Worm (Caenorhabditis elegans) whole organism, midembryonic: ENCODE measurements around the gene F42G2.5.

Experiments
- T22C8.4 ChIP-seq: fragments of 200-800 bp; sonication (Bioruptor generic); IDR thresholded peaks from 2 replicates; pipeline ENCODE4 v1.3.6; 2022; ENCODE audit warnings: missing genetic modification characterization, missing compliant biosample characterization
- cog-1 ChIP-seq: sonication (generic microtip); optimal IDR thresholded peaks from 2 replicates; lab custom pipeline; 2016; ENCODE audit warnings: missing genetic modification characterization, missing compliant biosample characterization
- flt-1 ChIP-seq: fragments of 200-800 bp; sonication (Bioruptor generic); IDR thresholded peaks from 2 replicates; pipeline ENCODE4 v1.3.6; 2022; ENCODE audit warnings: missing genetic modification characterization, missing compliant biosample characterization
- klf-2 ChIP-seq: fragments of 200-800 bp; sonication (Bioruptor generic); conservative IDR thresholded peaks from 2 replicates; pipeline ENCODE4 v1.3.6; 2022; ENCODE audit warnings: missing genetic modification reagents, missing genetic modification characterization, missing compliant biosample characterization
- med-1 ChIP-seq: sonication (generic microtip); optimal IDR thresholded peaks from 2 replicates; lab custom pipeline; 2017; ENCODE audit warnings: missing genetic modification characterization, mild to moderate bottlenecking, missing compliant biosample characterization, antibody characterized with exemption, missing genetic modification reagents; ENCODE audit not compliant: insufficient read depth
- ref-1 ChIP-seq: fragments of 200-800 bp; sonication (Bioruptor generic); conservative IDR thresholded peaks from 2 replicates; pipeline ENCODE4 v1.3.6; 2022; ENCODE audit warnings: missing genetic modification reagents, missing genetic modification characterization, missing compliant biosample characterization
- tab-1 ChIP-seq: fragments of 200-800 bp; sonication (Bioruptor generic); IDR thresholded peaks from 2 replicates; pipeline ENCODE4 v1.3.6; 2022; ENCODE audit warnings: missing genetic modification characterization, missing compliant biosample characterization
- ztf-23 ChIP-seq: fragments of 200-800 bp; sonication (Bioruptor generic); IDR thresholded peaks from 2 replicates; pipeline ENCODE4 v1.3.6; 2022; ENCODE audit warnings: missing genetic modification reagents, missing genetic modification characterization, missing compliant biosample characterization
- ztf-29 ChIP-seq: fragments of 200-800 bp; sonication (Bioruptor generic); IDR thresholded peaks from 2 replicates; pipeline ENCODE4 v1.3.6; 2022; ENCODE audit warnings: missing genetic modification reagents, missing genetic modification characterization, missing compliant biosample characterization

Gene F42G2.5

ce11 chrII:2417889-2418288 lies at the start of gene F42G2.5, which contains the start of gene F42G2.7:
F42G2.5 (minus strand) TSS chrII:2417989.
F42G2.7 (plus strand) TSS chrII:2418158.
- no peak for TF ChIP-seq flt-1 (GFP tag; lab: Robert Waterston, UW)
- no peak for TF ChIP-seq T22C8.4 (GFP tag; lab: Robert Waterston, UW)

DNA sequence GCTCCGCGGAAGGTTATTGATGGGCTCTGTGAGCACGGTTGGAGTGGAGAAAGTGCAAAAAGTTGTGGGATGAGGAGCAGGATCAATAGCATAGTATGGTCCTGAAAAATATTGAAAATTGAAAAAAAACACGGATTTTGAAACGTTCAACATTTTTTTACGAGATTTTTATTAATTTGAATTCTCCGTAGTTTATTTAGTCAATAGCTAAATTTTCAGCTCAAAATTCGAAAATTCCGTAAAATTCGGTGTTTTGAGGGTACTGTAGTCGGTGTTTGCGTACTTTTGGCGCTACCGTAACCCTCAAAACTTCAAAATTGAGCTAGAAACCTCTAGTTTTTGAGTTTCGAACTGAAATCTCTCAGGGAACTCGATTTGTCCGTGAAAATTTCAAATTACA lies 41.1 kb upstream of the F42G2.5 start, which contains the start of gene pqn-42:
Gene pqn-42, minus strand, starts transcription at position 101 of the 400 bp plus-strand sequence.
- TF ChIP-seq tab-1 (GFP tag; lab: Robert Waterston, UW) (no peak), cog-1 (no peak), flt-1 (GFP tag; lab: Robert Waterston, UW) (no peak), ztf-23 (GFP tag; lab: Robert Waterston, UW) (no peak), ztf-29 (GFP tag; lab: Robert Waterston, UW) (no peak), T22C8.4 (GFP tag; lab: Robert Waterston, UW) (no peak), ref-1 (no peak), klf-2 (GFP tag; lab: Robert Waterston, UW) (no peak), med-1 (GFP tag; lab: Kevin White, UChicago) (no peak)

ce11 chrII:2456973-2457372 lies 39.2 kb upstream of the F42G2.5 start:
- TF ChIP-seq ztf-29 (GFP tag; lab: Robert Waterston, UW) = no peak
- no peak for TF ChIP-seq T22C8.4 (GFP tag; lab: Robert Waterston, UW)
- TF ChIP-seq tab-1 (GFP tag; lab: Robert Waterston, UW) = no peak
- no peak for TF ChIP-seq klf-2 (GFP tag; lab: Robert Waterston, UW)
- no peak for TF ChIP-seq ref-1
- TF ChIP-seq flt-1 (GFP tag; lab: Robert Waterston, UW) = no peak
- TF ChIP-seq ztf-23 (GFP tag; lab: Robert Waterston, UW) = no peak
- TF ChIP-seq cog-1 = no peak

DNA sequence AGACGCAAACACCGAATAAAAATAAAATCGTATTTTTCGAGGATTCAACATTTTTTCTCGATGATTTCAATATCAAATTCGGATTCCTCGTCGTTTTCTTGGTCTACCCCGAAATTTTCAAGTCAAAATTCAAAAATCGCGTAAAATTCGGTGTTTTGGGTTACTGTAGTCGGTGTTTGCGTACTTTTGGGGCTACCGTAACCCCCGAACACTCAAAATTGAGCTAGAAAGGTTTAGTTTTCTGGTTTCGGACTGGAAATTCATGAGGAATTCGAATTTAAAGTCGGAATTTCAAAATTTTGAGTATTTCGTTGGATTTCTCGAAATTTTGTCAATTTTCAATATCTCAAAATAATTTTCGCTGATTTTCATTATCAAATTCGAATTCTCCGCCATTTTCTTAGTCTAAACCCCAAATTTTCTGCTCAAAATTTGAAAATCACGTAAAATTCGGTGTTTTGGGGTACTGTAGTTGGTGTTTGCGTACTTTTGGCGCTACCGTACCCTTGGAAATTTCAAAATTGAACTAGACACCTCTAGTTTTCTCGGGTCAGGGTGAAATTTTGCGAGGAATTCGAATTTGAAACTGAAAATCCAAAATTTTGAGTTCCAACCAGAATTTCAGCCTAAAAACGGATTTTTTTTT lies 38.3 kb upstream of the F42G2.5 start:
- TF ChIP-seq cog-1 (no peak), ref-1 (no peak), ztf-29 (GFP tag; lab: Robert Waterston, UW) (no peak), med-1 (GFP tag; lab: Kevin White, UChicago) (no peak), ztf-23 (GFP tag; lab: Robert Waterston, UW) (no peak), T22C8.4 (GFP tag; lab: Robert Waterston, UW) (no peak), tab-1 (GFP tag; lab: Robert Waterston, UW) (no peak), flt-1 (GFP tag; lab: Robert Waterston, UW) (no peak), klf-2 (GFP tag; lab: Robert Waterston, UW) (no peak)

- TF ChIP-seq ztf-29 (GFP tag; lab: Robert Waterston, UW) = no peak
- TF ChIP-seq cog-1 = no peak
- no peak for TF ChIP-seq klf-2 (GFP tag; lab: Robert Waterston, UW)
- TF ChIP-seq flt-1 (GFP tag; lab: Robert Waterston, UW) = no peak
- no peak for TF ChIP-seq T22C8.4 (GFP tag; lab: Robert Waterston, UW)
- no peak for TF ChIP-seq med-1 (GFP tag; lab: Kevin White, UChicago)
- no peak for TF ChIP-seq ztf-23 (GFP tag; lab: Robert Waterston, UW)
- TF ChIP-seq tab-1 (GFP tag; lab: Robert Waterston, UW) = no peak
- TF ChIP-seq ref-1 = no peak
These were observed 37.0 kb upstream of the F42G2.5 start for ce11 chrII:2454822-2455221.

DNA sequence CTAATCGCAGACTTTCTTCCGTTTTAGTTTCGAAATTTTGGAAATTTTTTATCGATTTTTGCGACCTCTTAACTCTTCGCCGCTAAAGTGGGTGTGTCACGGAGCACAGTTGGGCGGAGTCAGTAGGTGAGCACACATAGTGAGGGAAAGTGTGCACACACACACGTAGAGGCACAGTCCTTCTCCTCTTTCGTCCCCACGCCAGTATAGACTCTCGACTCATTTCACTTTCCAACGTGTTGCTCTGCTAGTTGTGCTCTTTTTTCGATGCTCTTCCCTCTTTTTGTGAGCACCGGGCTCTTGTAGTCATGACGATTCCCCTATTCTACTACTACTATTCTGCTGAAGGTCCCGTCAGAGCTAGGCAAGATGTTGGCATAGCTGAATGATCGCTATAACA lies 34.7 kb upstream of the F42G2.5 start:
- TF ChIP-seq ref-1 (no peak), klf-2 (GFP tag; lab: Robert Waterston, UW) (peak; percentile 50; the same call in 1 of the 2 replicates), ztf-29 (GFP tag; lab: Robert Waterston, UW) (no peak)

- TF ChIP-seq ztf-29 (GFP tag; lab: Robert Waterston, UW) = no peak
- no peak for TF ChIP-seq flt-1 (GFP tag; lab: Robert Waterston, UW)
- TF ChIP-seq T22C8.4 (GFP tag; lab: Robert Waterston, UW) = peak; percentile 48
- no peak for TF ChIP-seq ref-1
- no peak for TF ChIP-seq ztf-23 (GFP tag; lab: Robert Waterston, UW)
- TF ChIP-seq med-1 (GFP tag; lab: Kevin White, UChicago) = no peak
- no peak for TF ChIP-seq tab-1 (GFP tag; lab: Robert Waterston, UW)
- 0 out of 2 replicates have a peak, but pooled peaks have one; percentile 34 for TF ChIP-seq klf-2 (GFP tag; lab: Robert Waterston, UW)
- TF ChIP-seq cog-1 = no peak
These were observed 33.2 kb upstream of the F42G2.5 start for ce11 chrII:2450990-2451389.

ce11 chrII:2446727-2447126 lies 28.9 kb upstream of the F42G2.5 start:
- TF ChIP-seq flt-1 (GFP tag; lab: Robert Waterston, UW) (no peak), ref-1 (no peak), T22C8.4 (GFP tag; lab: Robert Waterston, UW) (no peak), tab-1 (GFP tag; lab: Robert Waterston, UW) (no peak), klf-2 (GFP tag; lab: Robert Waterston, UW) (no peak), ztf-23 (GFP tag; lab: Robert Waterston, UW) (no peak), ztf-29 (GFP tag; lab: Robert Waterston, UW) (no peak), med-1 (GFP tag; lab: Kevin White, UChicago) (no peak), cog-1 (no peak)

ce11 chrII:2445164-2445563 lies 27.4 kb upstream of the F42G2.5 start:
- TF ChIP-seq ref-1 (no peak), med-1 (GFP tag; lab: Kevin White, UChicago) (no peak), klf-2 (GFP tag; lab: Robert Waterston, UW) (no peak), tab-1 (GFP tag; lab: Robert Waterston, UW) (no peak), flt-1 (GFP tag; lab: Robert Waterston, UW) (no peak), cog-1 (no peak), ztf-23 (GFP tag; lab: Robert Waterston, UW) (no peak), ztf-29 (GFP tag; lab: Robert Waterston, UW) (no peak), T22C8.4 (GFP tag; lab: Robert Waterston, UW) (no peak)
